Worm (Caenorhabditis elegans) whole organism, L4 larva: ENCODE measurements around the gene div-1.

Experiments
- F26F4.8 ChIP-seq: fragments of 200-800 bp; sonication (Bioruptor generic); conservative IDR thresholded peaks from 2 replicates; pipeline ENCODE4 v1.3.6; 2022; ENCODE audit warnings: missing genetic modification characterization, missing compliant biosample characterization
- F37D6.2 ChIP-seq: sonication (generic microtip); optimal IDR thresholded peaks from 2 replicates; lab custom pipeline; 2016; ENCODE audit warnings: mild to moderate bottlenecking, missing genetic modification characterization, missing compliant biosample characterization
- F44E2.7 ChIP-seq: fragments of 200-800 bp; sonication (Bioruptor generic); IDR thresholded peaks from 2 replicates; pipeline ENCODE4 v2.1.2; 2022; ENCODE audit warnings: missing genetic modification characterization, missing compliant biosample characterization
- F49E8.2 ChIP-seq: sonication (generic microtip); optimal IDR thresholded peaks from 2 replicates; lab custom pipeline; 2016; ENCODE audit warnings: missing compliant biosample characterization, mild to moderate bottlenecking, missing genetic modification characterization, borderline replicate concordance
- T20F7.1 ChIP-seq: fragments of 200-800 bp; sonication (Bioruptor generic); optimal IDR thresholded peaks from 2 replicates; lab custom pipeline; 2018; ENCODE audit warnings: mild to moderate bottlenecking, missing genetic modification characterization, missing compliant biosample characterization
- T26A8.4 ChIP-seq: fragments of 200-800 bp; sonication (Bioruptor generic); IDR thresholded peaks from 2 replicates; pipeline ENCODE4 v1.3.6; 2022; ENCODE audit warnings: missing genetic modification characterization, missing compliant biosample characterization
- ZK546.5 ChIP-seq, 2 experiments: sonication (generic microtip); optimal IDR thresholded peaks; 2 replicates each; lab custom pipeline; 2017; ENCODE audit warnings: missing biosample characterization in 2 of 2, missing genetic modification characterization in 2 of 2
- aly-2 ChIP-seq: sonication (generic microtip); optimal IDR thresholded peaks from 2 replicates; lab custom pipeline; 2018; ENCODE audit warnings: missing biosample characterization, missing genetic modification characterization
- ceh-32 ChIP-seq: sonication (generic microtip); optimal IDR thresholded peaks from 2 replicates; lab custom pipeline; 2016; ENCODE audit warnings: mild to moderate bottlenecking, missing genetic modification characterization, missing compliant biosample characterization; ENCODE audit not compliant: poor library complexity
- cey-2 ChIP-seq: sonication (generic microtip); optimal IDR thresholded peaks from 3 replicates; lab custom pipeline; 2017; ENCODE audit warnings: missing genetic modification characterization, mild to moderate bottlenecking, missing compliant biosample characterization, antibody characterized with exemption, borderline replicate concordance; ENCODE audit not compliant: insufficient read depth
- ctbp-1 ChIP-seq: fragments of 200-800 bp; sonication (Bioruptor generic); IDR thresholded peaks from 2 replicates; pipeline ENCODE4 v1.3.6; 2022; ENCODE audit warnings: missing genetic modification reagents, missing genetic modification characterization, missing compliant biosample characterization
- daf-19 ChIP-seq: fragments of 200-800 bp; sonication (Bioruptor generic); conservative IDR thresholded peaks from 2 replicates; pipeline ENCODE4 v1.3.6; 2022; ENCODE audit warnings: missing genetic modification characterization, missing compliant biosample characterization
- daf-8 ChIP-seq: fragments of 200-800 bp; sonication (Bioruptor generic); IDR thresholded peaks from 2 replicates; pipeline ENCODE4 v1.3.6; 2022; ENCODE audit warnings: missing genetic modification characterization, missing compliant biosample characterization
- dmd-6 ChIP-seq: fragments of 200-800 bp; sonication (Bioruptor generic); IDR thresholded peaks from 2 replicates; pipeline ENCODE4 v1.3.6; 2022; ENCODE audit warnings: missing genetic modification reagents, missing genetic modification characterization, missing compliant biosample characterization
- dmd-8 ChIP-seq: fragments of 200-800 bp; sonication (Bioruptor generic); IDR thresholded peaks from 2 replicates; pipeline ENCODE4 v1.3.6; 2022; ENCODE audit warnings: missing genetic modification characterization, missing compliant biosample characterization
- dmd-9 ChIP-seq: fragments of 200-800 bp; sonication (Bioruptor generic); IDR thresholded peaks from 2 replicates; pipeline ENCODE4 v1.3.6; 2022; ENCODE audit warnings: missing genetic modification reagents, missing genetic modification characterization, missing compliant biosample characterization
- duxl-1 ChIP-seq: sonication (generic microtip); optimal IDR thresholded peaks from 2 replicates; lab custom pipeline; 2016; ENCODE audit warnings: mild to moderate bottlenecking, missing genetic modification characterization, moderate library complexity, missing compliant biosample characterization; ENCODE audit not compliant: poor library complexity
- dve-1 ChIP-seq: sonication (generic microtip); optimal IDR thresholded peaks from 2 replicates; lab custom pipeline; 2017; ENCODE audit warnings: antibody characterized with exemption, mild to moderate bottlenecking, missing genetic modification characterization, missing compliant biosample characterization; ENCODE audit not compliant: insufficient read depth
- egl-27 ChIP-seq: sonication (generic microtip); optimal IDR thresholded peaks from 3 replicates; lab custom pipeline; 2017; ENCODE audit warnings: missing biosample characterization, missing genetic modification reagents, missing genetic modification characterization
- fkh-10 ChIP-seq: fragments of 150-350 bp; optimal IDR thresholded peaks from 2 replicates; lab custom pipeline; 2014; ENCODE audit warnings: missing biosample characterization, missing genetic modification reagents, missing genetic modification characterization
- fos-1 ChIP-seq: fragments of 150-350 bp; optimal IDR thresholded peaks from 2 replicates; lab custom pipeline; 2014; ENCODE audit warnings: missing biosample characterization, missing genetic modification characterization
- hlh-11 ChIP-seq: fragments of 200-800 bp; sonication (Bioruptor generic); optimal IDR thresholded peaks from 2 replicates; lab custom pipeline; 2018; ENCODE audit warnings: mild to moderate bottlenecking, missing genetic modification characterization, missing compliant biosample characterization
- hlh-30 ChIP-seq: sonication (generic microtip); optimal IDR thresholded peaks from 2 replicates; lab custom pipeline; 2017; ENCODE audit warnings: antibody characterized with exemption, mild to moderate bottlenecking, missing genetic modification characterization, missing compliant biosample characterization; ENCODE audit not compliant: insufficient read depth
- jun-1 ChIP-seq: fragments of 150-350 bp; optimal IDR thresholded peaks from 2 replicates; lab custom pipeline; 2014; ENCODE audit warnings: missing biosample characterization, missing genetic modification reagents, missing genetic modification characterization
- lin-1 ChIP-seq: fragments of 200-800 bp; sonication (Bioruptor generic); IDR thresholded peaks from 2 replicates; pipeline ENCODE4 v1.3.6; 2022; ENCODE audit warnings: missing genetic modification reagents, missing genetic modification characterization, missing compliant biosample characterization
- lin-13 ChIP-seq: fragments of 150-350 bp; optimal IDR thresholded peaks from 2 replicates; lab custom pipeline; 2014; ENCODE audit warnings: missing biosample characterization, missing genetic modification reagents, missing genetic modification characterization
- lin-38 ChIP-seq: fragments of 200-800 bp; sonication (Bioruptor generic); IDR thresholded peaks from 2 replicates; pipeline ENCODE4 v1.3.6; 2022; ENCODE audit warnings: missing genetic modification reagents, missing genetic modification characterization, missing compliant biosample characterization
- lir-3 ChIP-seq: sonication (generic microtip); optimal IDR thresholded peaks from 2 replicates; lab custom pipeline; 2016; ENCODE audit warnings: mild to moderate bottlenecking, missing genetic modification characterization, missing compliant biosample characterization
- madf-5 ChIP-seq, 2 experiments: fragments of 200-800 bp; sonication (Bioruptor generic); IDR thresholded peaks; 2 replicates each; pipeline ENCODE4 v1.3.6; 2022; ENCODE audit warnings: missing compliant biosample characterization in 2 of 2, missing genetic modification characterization in 2 of 2
- mep-1 ChIP-seq: fragments of 150-350 bp; sonication (generic microtip); optimal IDR thresholded peaks from 3 replicates; lab custom pipeline; 2014; ENCODE audit warnings: missing biosample characterization, missing genetic modification characterization
- mxl-3 ChIP-seq: fragments of 200-800 bp; sonication (Bioruptor generic); optimal IDR thresholded peaks from 2 replicates; lab custom pipeline; 2018; ENCODE audit warnings: mild to moderate bottlenecking, missing genetic modification characterization, missing compliant biosample characterization
- nhr-25 ChIP-seq: sonication (generic microtip); optimal IDR thresholded peaks from 2 replicates; lab custom pipeline; 2017; ENCODE audit warnings: missing genetic modification characterization, mild to moderate bottlenecking, missing compliant biosample characterization, antibody characterized with exemption, moderate library complexity, borderline replicate concordance; ENCODE audit not compliant: insufficient read depth
- nhr-28 ChIP-seq: fragments of 150-350 bp; optimal IDR thresholded peaks from 2 replicates; lab custom pipeline; 2014; ENCODE audit warnings: missing biosample characterization, missing genetic modification characterization
- nhr-42 ChIP-seq: fragments of 200-800 bp; sonication (Bioruptor generic); IDR thresholded peaks from 2 replicates; pipeline ENCODE4 v1.3.6; 2022; ENCODE audit warnings: missing genetic modification characterization, missing compliant biosample characterization
- nhr-76 ChIP-seq: fragments of 150-350 bp; optimal IDR thresholded peaks from 2 replicates; lab custom pipeline; 2014; ENCODE audit warnings: missing biosample characterization, missing genetic modification characterization
- nhr-77 ChIP-seq: fragments of 150-350 bp; optimal IDR thresholded peaks from 2 replicates; lab custom pipeline; 2014; ENCODE audit warnings: missing biosample characterization, missing genetic modification characterization
- php-3 ChIP-seq: fragments of 200-800 bp; sonication (Bioruptor generic); IDR thresholded peaks from 2 replicates; pipeline ENCODE4 v1.3.6; 2022; ENCODE audit warnings: missing genetic modification reagents, missing genetic modification characterization, missing compliant biosample characterization
- rbr-2 ChIP-seq: sonication (generic microtip); optimal IDR thresholded peaks from 2 replicates; lab custom pipeline; 2016; ENCODE audit warnings: missing genotype, missing genetic modification characterization, missing compliant biosample characterization
- sdz-12 ChIP-seq: fragments of 200-800 bp; sonication (Bioruptor generic); optimal IDR thresholded peaks from 2 replicates; lab custom pipeline; 2018; ENCODE audit warnings: mild to moderate bottlenecking, missing genetic modification characterization, missing compliant biosample characterization
- snpc-1.2 ChIP-seq: fragments of 200-800 bp; sonication (Bioruptor generic); IDR thresholded peaks from 2 replicates; pipeline ENCODE4 v1.3.6; 2022; ENCODE audit warnings: missing genetic modification reagents, missing genetic modification characterization, missing compliant biosample characterization
- spr-1 ChIP-seq: sonication (generic microtip); optimal IDR thresholded peaks from 2 replicates; lab custom pipeline; 2016; ENCODE audit warnings: mild to moderate bottlenecking, missing genetic modification characterization, missing compliant biosample characterization
- spr-3 ChIP-seq: fragments of 200-800 bp; sonication (Bioruptor generic); optimal IDR thresholded peaks from 2 replicates; lab custom pipeline; 2018; ENCODE audit warnings: mild to moderate bottlenecking, missing genetic modification characterization, missing compliant biosample characterization
- unc-130 ChIP-seq: sonication (generic microtip); optimal IDR thresholded peaks from 2 replicates; lab custom pipeline; 2016; ENCODE audit warnings: missing genetic modification reagents, missing genetic modification characterization, missing compliant biosample characterization
- unc-39 ChIP-seq: sonication (generic microtip); optimal IDR thresholded peaks from 2 replicates; lab custom pipeline; 2017; ENCODE audit warnings: missing biosample characterization, missing genetic modification characterization
- unc-62 ChIP-seq, 3 experiments: fragments of 150-350 bp in 1 of 3; sonication (generic microtip); optimal IDR thresholded peaks in 2 of 3; peaks in 1 of 3; 1 replicate in 1 of 3; 2 replicates in 2 of 3; lab custom pipeline; 2014 to 2017; ENCODE audit warnings: missing biosample characterization in 3 of 3, missing genetic modification characterization in 3 of 3, missing genetic modification reagents in 3 of 3, missing genotype in 1 of 3
- vab-7 ChIP-seq: fragments of 200-800 bp; sonication (Bioruptor generic); IDR thresholded peaks from 2 replicates; pipeline ENCODE4 v1.3.6; 2022; ENCODE audit warnings: missing genetic modification reagents, missing genetic modification characterization, missing compliant biosample characterization
- zag-1 ChIP-seq: fragments of 150-350 bp; optimal IDR thresholded peaks from 2 replicates; lab custom pipeline; 2014; ENCODE audit warnings: missing biosample characterization, missing genetic modification characterization
- zip-2 ChIP-seq: fragments of 150-350 bp; optimal IDR thresholded peaks from 2 replicates; lab custom pipeline; 2014; ENCODE audit warnings: missing biosample characterization, missing genetic modification characterization
- ztf-11 ChIP-seq: fragments of 150-350 bp; optimal IDR thresholded peaks from 2 replicates; lab custom pipeline; 2014; ENCODE audit warnings: missing biosample characterization, missing genetic modification characterization
- ztf-7 ChIP-seq: fragments of 150-350 bp; optimal IDR thresholded peaks from 2 replicates; lab custom pipeline; 2014; ENCODE audit warnings: missing biosample characterization, missing genetic modification characterization

The div-1 gene

ce11 chrIII:10214540-10214979 lies 33.8 kb downstream of the div-1 start (continued):
- no peak for TF ChIP-seq T20F7.1 (GFP tag; lab: Kevin White, UChicago)
- no peak for TF ChIP-seq ceh-32 (tag; lab: Kevin White, UChicago)
- TF ChIP-seq egl-27 (tag; lab: Kevin White, UChicago) = no peak
- TF ChIP-seq ztf-7 = no peak
- TF ChIP-seq vab-7 (GFP tag; lab: Robert Waterston, UW) = no peak
- peak; percentile 45 for TF ChIP-seq zip-2 (tag; lab: Kevin White, UChicago)
- TF ChIP-seq mep-1 (tag; lab: Kevin White, UChicago) = peak; percentile 87
- TF ChIP-seq dve-1 (tag; lab: Kevin White, UChicago) = peak; percentile 87
- TF ChIP-seq nhr-42 (GFP tag; lab: Robert Waterston, UW) = peak; percentile 71; the same call in 1 of the 2 replicates
- no peak for TF ChIP-seq nhr-28 (tag; lab: Kevin White, UChicago)
- TF ChIP-seq unc-130 (GFP tag; lab: Kevin White, UChicago) = no peak
- TF ChIP-seq fkh-10 (GFP tag; lab: Kevin White, UChicago) = no peak
- peak; percentile 77 for TF ChIP-seq dmd-9 (GFP tag; lab: Robert Waterston, UW)
- no peak for TF ChIP-seq unc-39 (tag; lab: Kevin White, UChicago)
- TF ChIP-seq hlh-30 (tag; lab: Kevin White, UChicago) = peak; percentile 58
- no peak for TF ChIP-seq ZK546.5 (tag; optimal IDR thresholded peaks at IDR 0.05; lab: Kevin White, UChicago)
- TF ChIP-seq lir-3 (tag; lab: Kevin White, UChicago) = no peak
- no peak for TF ChIP-seq F44E2.7
- TF ChIP-seq fos-1 = peak; percentile 32
- TF ChIP-seq jun-1 (tag; lab: Kevin White, UChicago) = peak; percentile 49
- TF ChIP-seq sdz-12 (GFP tag; lab: Kevin White, UChicago) = peak; percentile 86
- no peak for TF ChIP-seq daf-19
- peak; percentile 80 for TF ChIP-seq spr-3 (GFP tag; lab: Kevin White, UChicago)
- TF ChIP-seq unc-62 (GFP tag; optimal IDR thresholded peaks at IDR 0.05 in 1 of 2; lab: Kevin White, UChicago) = no peak
- TF ChIP-seq unc-62 (tag; optimal IDR thresholded peaks at IDR 0.05; lab: Kevin White, UChicago) = no peak
- TF ChIP-seq cey-2 (tag; lab: Kevin White, UChicago) = no peak
- peak; percentile 91 for TF ChIP-seq T26A8.4 (GFP tag; lab: Robert Waterston, UW)
- no peak for TF ChIP-seq daf-8 (GFP tag; lab: Robert Waterston, UW)
- TF ChIP-seq nhr-25 (tag; lab: Kevin White, UChicago) = peak; percentile 69
- no peak for TF ChIP-seq ztf-11 (tag; lab: Kevin White, UChicago)
- TF ChIP-seq duxl-1 (tag; lab: Kevin White, UChicago) = peak; percentile 40
- no peak; a peak in 1 of 4 replicates for TF ChIP-seq madf-5 (GFP tag; IDR thresholded peaks at IDR 0.05; lab: Robert Waterston, UW)
- peak; percentile 74 for TF ChIP-seq hlh-11 (tag; lab: Kevin White, UChicago)
- peak; percentile 75 for TF ChIP-seq nhr-77 (tag; lab: Kevin White, UChicago)
- TF ChIP-seq dmd-6 (GFP tag; lab: Robert Waterston, UW) = peak; percentile 59
- TF ChIP-seq aly-2 (tag; lab: Kevin White, UChicago) = no peak
- 0 out of 2 replicates have a peak, but pooled peaks have one; percentile 58 for TF ChIP-seq snpc-1.2 (GFP tag; lab: Robert Waterston, UW)
- TF ChIP-seq ctbp-1 (GFP tag; lab: Robert Waterston, UW) = 0 out of 2 replicates have a peak, but pooled peaks have one; percentile 56
- peak; percentile 43 for TF ChIP-seq lin-13
- TF ChIP-seq rbr-2 (tag; lab: Kevin White, UChicago) = peak; percentile 17
- TF ChIP-seq lin-1 (GFP tag; lab: Robert Waterston, UW) = peak; percentile 61; the same call in 1 of the 2 replicates
- TF ChIP-seq mxl-3 = no peak
- no peak for TF ChIP-seq F37D6.2 (tag; lab: Kevin White, UChicago)
- TF ChIP-seq F49E8.2 (tag; lab: Kevin White, UChicago) = peak; percentile 19
- TF ChIP-seq F26F4.8 (GFP tag; lab: Robert Waterston, UW) = 0 out of 2 replicates have a peak, but pooled peaks have one; percentile 48
- TF ChIP-seq php-3 = 0 out of 2 replicates have a peak, but pooled peaks have one; percentile 63
- 0 out of 2 replicates have a peak, but pooled peaks have one; percentile 37 for TF ChIP-seq dmd-8 (GFP tag; lab: Robert Waterston, UW)
- no peak for TF ChIP-seq zag-1 (tag; lab: Kevin White, UChicago)
- no peak for TF ChIP-seq nhr-76
- TF ChIP-seq lin-38 = peak; percentile 75
- TF ChIP-seq spr-1 (tag; lab: Kevin White, UChicago) = peak; percentile 56
